Worm (Caenorhabditis elegans) whole organism, L4 larva: ENCODE measurements around the gene irld-8.
A peak's percentile ranks its signal among the peaks of the same experiment; 100 is the strongest.

Experiments
- D1046.2 ChIP-seq: fragments of 200-800 bp; sonication (Bioruptor generic); IDR thresholded peaks from 2 replicates; pipeline ENCODE4 v1.3.6; 2022; ENCODE audit warnings: missing genetic modification characterization, missing compliant biosample characterization
- F26F4.8 ChIP-seq: fragments of 200-800 bp; sonication (Bioruptor generic); conservative IDR thresholded peaks from 2 replicates; pipeline ENCODE4 v1.3.6; 2022; ENCODE audit warnings: missing genetic modification characterization, missing compliant biosample characterization
- F37D6.2 ChIP-seq: sonication (generic microtip); optimal IDR thresholded peaks from 2 replicates; lab custom pipeline; 2016; ENCODE audit warnings: mild to moderate bottlenecking, missing genetic modification characterization, missing compliant biosample characterization
- T20F7.1 ChIP-seq: fragments of 200-800 bp; sonication (Bioruptor generic); optimal IDR thresholded peaks from 2 replicates; lab custom pipeline; 2018; ENCODE audit warnings: mild to moderate bottlenecking, missing genetic modification characterization, missing compliant biosample characterization
- Y5F2A.4 ChIP-seq: fragments of 200-800 bp; sonication (Bioruptor generic); optimal IDR thresholded peaks from 2 replicates; lab custom pipeline; 2018; ENCODE audit warnings: mild to moderate bottlenecking, missing genetic modification characterization, missing compliant biosample characterization
- ZK546.5 ChIP-seq, 2 experiments: sonication (generic microtip); optimal IDR thresholded peaks; 2 replicates each; lab custom pipeline; 2017; ENCODE audit warnings: missing biosample characterization in 2 of 2, missing genetic modification characterization in 2 of 2
- aly-2 ChIP-seq: sonication (generic microtip); optimal IDR thresholded peaks from 2 replicates; lab custom pipeline; 2018; ENCODE audit warnings: missing biosample characterization, missing genetic modification characterization
- ama-1 ChIP-seq: fragments of 150-350 bp; optimal IDR thresholded peaks from 2 replicates; lab custom pipeline; 2014; ENCODE audit warnings: inconsistent platforms, mixed read lengths
- arid-1 ChIP-seq: fragments of 200-800 bp; sonication (Bioruptor generic); conservative IDR thresholded peaks from 2 replicates; pipeline ENCODE4 v1.3.6; 2022; ENCODE audit warnings: missing genetic modification reagents, missing genetic modification characterization, missing compliant biosample characterization
- daf-16 ChIP-seq, 3 experiments: sonication (generic microtip); optimal IDR thresholded peaks; 2 replicates each; lab custom pipeline; 2016 to 2017; ENCODE audit warnings: missing genetic modification characterization in 3 of 3, missing genetic modification reagents in 3 of 3, mild to moderate bottlenecking in 2 of 3, missing compliant biosample characterization in 2 of 3, missing biosample characterization in 1 of 3, moderate library complexity in 1 of 3
- daf-19 ChIP-seq: fragments of 200-800 bp; sonication (Bioruptor generic); conservative IDR thresholded peaks from 2 replicates; pipeline ENCODE4 v1.3.6; 2022; ENCODE audit warnings: missing genetic modification characterization, missing compliant biosample characterization
- dmd-6 ChIP-seq: fragments of 200-800 bp; sonication (Bioruptor generic); IDR thresholded peaks from 2 replicates; pipeline ENCODE4 v1.3.6; 2022; ENCODE audit warnings: missing genetic modification reagents, missing genetic modification characterization, missing compliant biosample characterization
- dmd-9 ChIP-seq: fragments of 200-800 bp; sonication (Bioruptor generic); IDR thresholded peaks from 2 replicates; pipeline ENCODE4 v1.3.6; 2022; ENCODE audit warnings: missing genetic modification reagents, missing genetic modification characterization, missing compliant biosample characterization
- dpl-1 ChIP-seq: fragments of 150-350 bp; optimal IDR thresholded peaks from 2 replicates; lab custom pipeline; 2014; ENCODE audit warnings: missing biosample characterization, missing genetic modification reagents, missing genetic modification characterization
- dve-1 ChIP-seq: sonication (generic microtip); optimal IDR thresholded peaks from 2 replicates; lab custom pipeline; 2017; ENCODE audit warnings: antibody characterized with exemption, mild to moderate bottlenecking, missing genetic modification characterization, missing compliant biosample characterization; ENCODE audit not compliant: insufficient read depth
- egl-27 ChIP-seq: sonication (generic microtip); optimal IDR thresholded peaks from 3 replicates; lab custom pipeline; 2017; ENCODE audit warnings: missing biosample characterization, missing genetic modification reagents, missing genetic modification characterization
- egl-43 ChIP-seq: fragments of 200-800 bp; sonication (Bioruptor generic); IDR thresholded peaks from 2 replicates; pipeline ENCODE4 v1.3.6; 2022; ENCODE audit warnings: missing genetic modification reagents, missing genetic modification characterization, missing compliant biosample characterization
- hif-1 ChIP-seq, 2 experiments: sonication (generic microtip); optimal IDR thresholded peaks; 2 replicates each; lab custom pipeline; 2016 to 2017; ENCODE audit warnings: missing compliant biosample characterization in 2 of 2, missing genetic modification characterization in 2 of 2, missing genetic modification reagents in 2 of 2, missing genotype in 2 of 2, mild to moderate bottlenecking in 1 of 2
- hlh-11 ChIP-seq: fragments of 200-800 bp; sonication (Bioruptor generic); optimal IDR thresholded peaks from 2 replicates; lab custom pipeline; 2018; ENCODE audit warnings: mild to moderate bottlenecking, missing genetic modification characterization, missing compliant biosample characterization
- hmg-1.1 ChIP-seq: fragments of 200-800 bp; sonication (Bioruptor generic); IDR thresholded peaks from 2 replicates; pipeline ENCODE4 v1.3.6; 2022; ENCODE audit warnings: missing genetic modification reagents, missing genetic modification characterization, missing compliant biosample characterization
- lim-7 ChIP-seq: fragments of 200-800 bp; sonication (Bioruptor generic); IDR thresholded peaks from 2 replicates; pipeline ENCODE4 v1.3.6; 2022; ENCODE audit warnings: missing genetic modification characterization, missing compliant biosample characterization
- lsy-2 ChIP-seq, 2 experiments: fragments of 150-350 bp in 1 of 2; sonication (generic microtip) in 1 of 2; optimal IDR thresholded peaks; 2 replicates each; lab custom pipeline; 2014 to 2017; ENCODE audit warnings: missing biosample characterization in 2 of 2, missing genetic modification characterization in 2 of 2
- madf-5 ChIP-seq, 2 experiments: fragments of 200-800 bp; sonication (Bioruptor generic); IDR thresholded peaks; 2 replicates each; pipeline ENCODE4 v1.3.6; 2022; ENCODE audit warnings: missing compliant biosample characterization in 2 of 2, missing genetic modification characterization in 2 of 2
- mdl-1 ChIP-seq, 2 experiments: fragments of 150-350 bp in 1 of 2; sonication (generic microtip) in 1 of 2; optimal IDR thresholded peaks; 2 replicates each; lab custom pipeline; 2014 to 2017; ENCODE audit warnings: missing biosample characterization in 2 of 2, missing genetic modification characterization in 2 of 2
- mep-1 ChIP-seq: fragments of 150-350 bp; sonication (generic microtip); optimal IDR thresholded peaks from 3 replicates; lab custom pipeline; 2014; ENCODE audit warnings: missing biosample characterization, missing genetic modification characterization
- nhr-11 ChIP-seq: fragments of 150-350 bp; optimal IDR thresholded peaks from 2 replicates; lab custom pipeline; 2014; ENCODE audit warnings: missing biosample characterization, missing genetic modification characterization
- nhr-28 ChIP-seq: fragments of 150-350 bp; optimal IDR thresholded peaks from 2 replicates; lab custom pipeline; 2014; ENCODE audit warnings: missing biosample characterization, missing genetic modification characterization
- nhr-48 ChIP-seq: sonication (generic microtip); optimal IDR thresholded peaks from 2 replicates; lab custom pipeline; 2016; ENCODE audit warnings: mild to moderate bottlenecking, missing genetic modification characterization, missing compliant biosample characterization
- nhr-77 ChIP-seq: fragments of 150-350 bp; optimal IDR thresholded peaks from 2 replicates; lab custom pipeline; 2014; ENCODE audit warnings: missing biosample characterization, missing genetic modification characterization
- pqm-1 ChIP-seq: sonication (generic microtip); optimal IDR thresholded peaks from 2 replicates; lab custom pipeline; 2017; ENCODE audit warnings: missing biosample characterization, missing genetic modification characterization
- sdz-12 ChIP-seq: fragments of 200-800 bp; sonication (Bioruptor generic); optimal IDR thresholded peaks from 2 replicates; lab custom pipeline; 2018; ENCODE audit warnings: mild to moderate bottlenecking, missing genetic modification characterization, missing compliant biosample characterization
- set-16 ChIP-seq: fragments of 200-800 bp; sonication (Bioruptor generic); IDR thresholded peaks from 2 replicates; pipeline ENCODE4 v1.3.6; 2022; ENCODE audit warnings: missing genetic modification reagents, missing genetic modification characterization, missing compliant biosample characterization
- skn-1 ChIP-seq: fragments of 150-350 bp; optimal IDR thresholded peaks from 2 replicates; lab custom pipeline; 2014; ENCODE audit warnings: missing biosample characterization, missing genetic modification characterization
- spr-3 ChIP-seq: fragments of 200-800 bp; sonication (Bioruptor generic); optimal IDR thresholded peaks from 2 replicates; lab custom pipeline; 2018; ENCODE audit warnings: mild to moderate bottlenecking, missing genetic modification characterization, missing compliant biosample characterization
- tag-97 ChIP-seq: fragments of 200-800 bp; sonication (Bioruptor generic); IDR thresholded peaks from 2 replicates; pipeline ENCODE4 v1.3.6; 2022; ENCODE audit warnings: missing genetic modification characterization, missing compliant biosample characterization
- tra-1 ChIP-seq: fragments of 200-800 bp; sonication (Bioruptor generic); IDR thresholded peaks from 2 replicates; pipeline ENCODE4 v1.3.6; 2022; ENCODE audit warnings: missing genetic modification reagents, missing genetic modification characterization, missing compliant biosample characterization
- unc-130 ChIP-seq: sonication (generic microtip); optimal IDR thresholded peaks from 2 replicates; lab custom pipeline; 2016; ENCODE audit warnings: missing genetic modification reagents, missing genetic modification characterization, missing compliant biosample characterization
- unc-62 ChIP-seq, 3 experiments: fragments of 150-350 bp in 1 of 3; sonication (generic microtip); optimal IDR thresholded peaks in 2 of 3; peaks in 1 of 3; 1 replicate in 1 of 3; 2 replicates in 2 of 3; lab custom pipeline; 2014 to 2017; ENCODE audit warnings: missing biosample characterization in 3 of 3, missing genetic modification characterization in 3 of 3, missing genetic modification reagents in 3 of 3, missing genotype in 1 of 3
- zfp-2 ChIP-seq: sonication (generic microtip); optimal IDR thresholded peaks from 2 replicates; lab custom pipeline; 2016; ENCODE audit warnings: mild to moderate bottlenecking, missing genetic modification characterization, missing compliant biosample characterization
- zip-11 ChIP-seq: fragments of 200-800 bp; sonication (Bioruptor generic); IDR thresholded peaks from 2 replicates; pipeline ENCODE4 v1.3.6; 2022; ENCODE audit warnings: missing genetic modification characterization, missing compliant biosample characterization
- zip-2 ChIP-seq: fragments of 150-350 bp; optimal IDR thresholded peaks from 2 replicates; lab custom pipeline; 2014; ENCODE audit warnings: missing biosample characterization, missing genetic modification characterization
- ztf-11 ChIP-seq: fragments of 150-350 bp; optimal IDR thresholded peaks from 2 replicates; lab custom pipeline; 2014; ENCODE audit warnings: missing biosample characterization, missing genetic modification characterization

Gene irld-8

DNA sequence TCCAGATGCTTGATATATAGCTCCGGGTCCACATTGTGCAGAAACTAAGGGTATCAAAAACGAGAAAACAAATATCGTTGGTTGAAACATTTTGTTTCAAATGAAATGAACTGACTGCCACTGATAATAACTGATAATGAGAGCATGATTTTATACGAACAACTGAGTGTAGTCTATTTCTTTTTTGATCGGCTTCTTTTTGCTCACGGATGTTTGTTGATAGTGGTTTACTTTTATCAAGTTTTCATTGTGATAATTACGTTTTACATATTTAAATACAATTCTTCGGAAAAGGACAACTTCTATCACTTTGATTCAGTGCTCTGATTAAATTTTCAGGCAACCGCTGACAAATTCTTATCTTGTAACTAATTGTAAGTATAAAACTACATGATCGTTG lies 48.1 kb downstream of the irld-8 start, which contains the start of gene clec-51:
clec-51 (minus strand) TSS at position 114 of the 400 bp plus-strand sequence.
- TF ChIP-seq zfp-2 (tag; lab: Kevin White, UChicago) (no peak), arid-1 (GFP tag; lab: Robert Waterston, UW) (no peak), F37D6.2 (tag; lab: Kevin White, UChicago) (no peak), mdl-1 (tag; optimal IDR thresholded peaks at IDR 0.05; lab: Kevin White, UChicago) (no peak), ztf-11 (tag; lab: Kevin White, UChicago) (no peak), nhr-28 (peak; percentile 58), pqm-1 (tag; lab: Kevin White, UChicago) (peak; percentile 90), D1046.2 (GFP tag; lab: Robert Waterston, UW) (no peak), Y5F2A.4 (GFP tag; lab: Kevin White, UChicago) (no peak), unc-130 (GFP tag; lab: Kevin White, UChicago) (no peak), daf-16 (GFP tag; optimal IDR thresholded peaks at IDR 0.05; lab: Kevin White, UChicago) (no peak), daf-16 (tag; optimal IDR thresholded peaks at IDR 0.05; lab: Kevin White, UChicago) (peak; percentile 66), egl-43 (GFP tag; lab: Robert Waterston, UW) (no peak), sdz-12 (no peak), dpl-1 (GFP tag; lab: Kevin White, UChicago) (no peak), lsy-2 (tag; optimal IDR thresholded peaks at IDR 0.05; lab: Kevin White, UChicago) (no peak), hlh-11 (peak; percentile 70), unc-62 (GFP tag; optimal IDR thresholded peaks at IDR 0.05 in 1 of 2; lab: Kevin White, UChicago) (no peak), unc-62 (tag; optimal IDR thresholded peaks at IDR 0.05; lab: Kevin White, UChicago) (no peak), daf-19 (no peak), lim-7 (GFP tag; lab: Robert Waterston, UW) (no peak), nhr-77 (tag; lab: Kevin White, UChicago) (peak; percentile 15), dmd-6 (peak; percentile 67), skn-1 (tag; lab: Kevin White, UChicago) (no peak), T20F7.1 (GFP tag; lab: Kevin White, UChicago) (no peak), nhr-11 (tag; lab: Kevin White, UChicago) (no peak), dve-1 (tag; lab: Kevin White, UChicago) (peak; percentile 55), ama-1 (lab: Kevin White, UChicago) (no peak), dmd-9 (GFP tag; lab: Robert Waterston, UW) (no peak), zip-11 (no peak), zip-2 (tag; lab: Kevin White, UChicago) (no peak), set-16 (no peak), ZK546.5 (tag; optimal IDR thresholded peaks at IDR 0.05; lab: Kevin White, UChicago) (no peak), tra-1 (GFP tag; lab: Robert Waterston, UW) (no peak), aly-2 (tag; lab: Kevin White, UChicago) (no peak), hmg-1.1 (GFP tag; lab: Robert Waterston, UW) (no peak), F26F4.8 (no peak), mep-1 (tag; lab: Kevin White, UChicago) (no peak), madf-5 (GFP tag; IDR thresholded peaks at IDR 0.05; lab: Robert Waterston, UW) (no peak), tag-97 (GFP tag; lab: Robert Waterston, UW) (no peak), egl-27 (no peak), hif-1 (tag; optimal IDR thresholded peaks at IDR 0.05; lab: Kevin White, UChicago) (no peak), spr-3 (GFP tag; lab: Kevin White, UChicago) (no peak), nhr-48 (tag; lab: Kevin White, UChicago) (no peak)
